Worm (Caenorhabditis elegans) whole organism, L4 larva: ENCODE data around the gene Y61B8A.6.

ENCODE experiments used
- F26F4.8 ChIP-seq: fragments of 200-800 bp; sonication (Bioruptor generic); conservative IDR thresholded peaks from 2 replicates; pipeline ENCODE4 v1.3.6; 2022; ENCODE audit warnings: missing genetic modification characterization, missing compliant biosample characterization
- Y75B8A.6 ChIP-seq: fragments of 200-800 bp; sonication (Bioruptor generic); IDR thresholded peaks from 2 replicates; pipeline ENCODE4 v1.3.6; 2022; ENCODE audit warnings: missing genetic modification reagents, missing genetic modification characterization, missing compliant biosample characterization
- daf-16 ChIP-seq, 3 experiments: sonication (generic microtip); optimal IDR thresholded peaks; 2 replicates each; lab custom pipeline; 2016 to 2017; ENCODE audit warnings: missing genetic modification characterization in 3 of 3, missing genetic modification reagents in 3 of 3, mild to moderate bottlenecking in 2 of 3, missing compliant biosample characterization in 2 of 3, missing biosample characterization in 1 of 3, moderate library complexity in 1 of 3
- egl-43 ChIP-seq: fragments of 200-800 bp; sonication (Bioruptor generic); IDR thresholded peaks from 2 replicates; pipeline ENCODE4 v1.3.6; 2022; ENCODE audit warnings: missing genetic modification reagents, missing genetic modification characterization, missing compliant biosample characterization
- hlh-30 ChIP-seq: sonication (generic microtip); optimal IDR thresholded peaks from 2 replicates; lab custom pipeline; 2017; ENCODE audit warnings: antibody characterized with exemption, mild to moderate bottlenecking, missing genetic modification characterization, missing compliant biosample characterization; ENCODE audit not compliant: insufficient read depth
- jun-1 ChIP-seq: fragments of 150-350 bp; optimal IDR thresholded peaks from 2 replicates; lab custom pipeline; 2014; ENCODE audit warnings: missing biosample characterization, missing genetic modification reagents, missing genetic modification characterization
- lir-3 ChIP-seq: sonication (generic microtip); optimal IDR thresholded peaks from 2 replicates; lab custom pipeline; 2016; ENCODE audit warnings: mild to moderate bottlenecking, missing genetic modification characterization, missing compliant biosample characterization
- nhr-111 ChIP-seq: fragments of 200-800 bp; sonication (Bioruptor generic); optimal IDR thresholded peaks from 2 replicates; lab custom pipeline; 2018; ENCODE audit warnings: mild to moderate bottlenecking, missing genetic modification characterization, missing compliant biosample characterization
- nhr-6 ChIP-seq: fragments of 150-350 bp; optimal IDR thresholded peaks from 2 replicates; lab custom pipeline; 2014; ENCODE audit warnings: missing biosample characterization, missing genetic modification characterization
- pha-4 ChIP-seq, 2 experiments: fragments of 150-350 bp in 1 of 2; fragments of 200-800 bp in 1 of 2; sonication (Bioruptor generic) in 1 of 2; IDR thresholded peaks in 1 of 2; optimal IDR thresholded peaks in 1 of 2; 2 replicates each; pipeline versions ENCODE4 v1.3.6 to Lab custom; 2014 to 2022; ENCODE audit warnings: missing genetic modification characterization in 2 of 2, missing genetic modification reagents in 2 of 2, missing biosample characterization in 1 of 2, missing compliant biosample characterization in 1 of 2
- spr-1 ChIP-seq: sonication (generic microtip); optimal IDR thresholded peaks from 2 replicates; lab custom pipeline; 2016; ENCODE audit warnings: mild to moderate bottlenecking, missing genetic modification characterization, missing compliant biosample characterization
- unc-62 ChIP-seq, 3 experiments: fragments of 150-350 bp in 1 of 3; sonication (generic microtip); optimal IDR thresholded peaks in 2 of 3; peaks in 1 of 3; 1 replicate in 1 of 3; 2 replicates in 2 of 3; lab custom pipeline; 2014 to 2017; ENCODE audit warnings: missing biosample characterization in 3 of 3, missing genetic modification characterization in 3 of 3, missing genetic modification reagents in 3 of 3, missing genotype in 1 of 3
- zfp-2 ChIP-seq: sonication (generic microtip); optimal IDR thresholded peaks from 2 replicates; lab custom pipeline; 2016; ENCODE audit warnings: mild to moderate bottlenecking, missing genetic modification characterization, missing compliant biosample characterization

Gene Y61B8A.6

DNA sequence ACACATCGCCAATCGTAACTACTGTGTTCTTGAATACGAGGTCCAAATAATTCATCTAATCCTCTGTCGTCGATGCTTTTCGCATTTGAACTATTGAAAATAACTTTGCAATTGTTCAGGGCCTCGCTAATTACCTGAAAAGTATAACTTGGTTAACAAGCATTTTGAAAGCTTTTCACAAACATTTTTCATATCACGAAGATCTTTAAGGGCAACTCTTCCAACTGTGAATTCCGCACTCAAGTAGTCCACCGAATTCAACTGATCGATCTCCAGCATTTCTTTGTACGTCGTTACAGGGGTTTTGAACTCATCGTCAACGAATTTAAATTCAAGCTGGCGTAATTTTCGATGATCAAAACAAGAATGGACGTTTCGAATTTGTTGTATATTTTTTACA is 44.7 kb downstream of the Y61B8A.6 start:
- no peak for TF ChIP-seq egl-43 (GFP tag; lab: Robert Waterston, UW)
- peak in 1 of 2 experiments; percentile 92 for TF ChIP-seq unc-62 (GFP tag; optimal IDR thresholded peaks at IDR 0.05 in 1 of 2; lab: Kevin White, UChicago)
- TF ChIP-seq unc-62 (tag; optimal IDR thresholded peaks at IDR 0.05; lab: Kevin White, UChicago) = no peak

DNA sequence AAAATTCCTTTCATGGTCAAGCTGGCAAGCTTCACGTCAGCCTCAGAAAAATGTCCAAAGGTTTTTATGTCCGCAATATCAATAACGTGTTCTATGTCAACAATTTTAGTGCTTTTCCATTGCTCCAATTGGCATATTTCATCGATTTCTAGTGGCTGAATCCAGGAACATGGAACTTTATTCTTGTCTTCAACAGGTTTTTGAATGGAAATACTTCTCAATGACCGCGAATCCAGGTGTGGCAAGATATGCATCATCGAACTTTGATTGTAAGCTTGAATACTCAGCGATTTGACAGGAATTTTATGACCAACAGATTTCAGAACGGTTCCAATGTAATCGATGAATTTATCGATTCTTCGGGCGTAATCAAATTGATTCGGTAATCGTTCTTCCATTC is 46.9 kb downstream of the Y61B8A.6 start:
- TF ChIP-seq unc-62 (GFP tag; optimal IDR thresholded peaks at IDR 0.05 in 1 of 2; lab: Kevin White, UChicago) (peak in 1 of 2 experiments; percentile 92), unc-62 (tag; optimal IDR thresholded peaks at IDR 0.05; lab: Kevin White, UChicago) (no peak), spr-1 (tag; lab: Kevin White, UChicago) (no peak)

DNA sequence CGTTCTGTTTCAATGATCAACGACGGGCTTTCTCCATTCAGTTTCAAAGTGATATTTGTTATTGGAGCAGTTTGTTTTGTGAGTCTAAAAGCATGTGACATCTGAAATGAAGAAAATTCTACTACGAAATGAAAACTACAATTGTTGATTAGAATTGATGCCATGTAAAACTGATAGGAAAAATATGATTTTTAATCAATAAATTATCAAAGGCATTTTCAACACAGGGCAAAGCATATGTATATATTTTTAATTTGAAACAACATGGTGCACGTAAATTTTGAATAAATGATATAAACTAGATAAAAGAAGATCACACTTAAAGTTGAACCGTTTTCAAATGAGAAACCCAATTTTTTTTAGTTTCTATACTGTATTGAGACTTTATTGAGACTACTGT is 49.7 kb downstream of the Y61B8A.6 start, which contains the start of gene K10G4.5:
Gene K10G4.5, minus strand, starts transcription at position 101 of the 400 bp plus-strand sequence.
- TF ChIP-seq daf-16 (GFP tag; optimal IDR thresholded peaks at IDR 0.05; lab: Kevin White, UChicago) = no peak
- no peak for TF ChIP-seq daf-16 (tag; optimal IDR thresholded peaks at IDR 0.05; lab: Kevin White, UChicago)
- TF ChIP-seq nhr-6 (tag; lab: Kevin White, UChicago) = no peak
- no peak for TF ChIP-seq nhr-111 (GFP tag; lab: Kevin White, UChicago)
- TF ChIP-seq lir-3 (tag; lab: Kevin White, UChicago) = no peak
- no peak for TF ChIP-seq Y75B8A.6
- no peak for TF ChIP-seq F26F4.8 (GFP tag; lab: Robert Waterston, UW)
- no peak for TF ChIP-seq zfp-2 (tag; lab: Kevin White, UChicago)
- TF ChIP-seq jun-1 = no peak
- no peak for TF ChIP-seq hlh-30
- no peak for TF ChIP-seq pha-4 (GFP tag; IDR thresholded peaks at IDR 0.05; lab: Robert Waterston, UW)
- TF ChIP-seq pha-4 (tag; optimal IDR thresholded peaks at IDR 0.05; lab: Kevin White, UChicago) = no peak
